Worm (Caenorhabditis elegans) whole organism, L4 larva: ENCODE results near the gene W06D11.1.

Experiments
- dpl-1 ChIP-seq: fragments of 150-350 bp; optimal IDR thresholded peaks from 2 replicates; lab custom pipeline; 2014; ENCODE audit warnings: missing biosample characterization, missing genetic modification reagents, missing genetic modification characterization
- fos-1 ChIP-seq: fragments of 150-350 bp; optimal IDR thresholded peaks from 2 replicates; lab custom pipeline; 2014; ENCODE audit warnings: missing biosample characterization, missing genetic modification characterization
- hif-1 ChIP-seq, 2 experiments: sonication (generic microtip); optimal IDR thresholded peaks; 2 replicates each; lab custom pipeline; 2016 to 2017; ENCODE audit warnings: missing compliant biosample characterization in 2 of 2, missing genetic modification characterization in 2 of 2, missing genetic modification reagents in 2 of 2, missing genotype in 2 of 2, mild to moderate bottlenecking in 1 of 2
- lsy-2 ChIP-seq, 2 experiments: fragments of 150-350 bp in 1 of 2; sonication (generic microtip) in 1 of 2; optimal IDR thresholded peaks; 2 replicates each; lab custom pipeline; 2014 to 2017; ENCODE audit warnings: missing biosample characterization in 2 of 2, missing genetic modification characterization in 2 of 2
- mdl-1 ChIP-seq, 2 experiments: fragments of 150-350 bp in 1 of 2; sonication (generic microtip) in 1 of 2; optimal IDR thresholded peaks; 2 replicates each; lab custom pipeline; 2014 to 2017; ENCODE audit warnings: missing biosample characterization in 2 of 2, missing genetic modification characterization in 2 of 2
- mdt-29 ChIP-seq: fragments of 200-800 bp; sonication (Bioruptor generic); IDR thresholded peaks from 2 replicates; pipeline ENCODE4 v1.3.6; 2022; ENCODE audit warnings: missing genetic modification reagents, missing genetic modification characterization, missing compliant biosample characterization
- nhr-237 ChIP-seq: sonication (generic microtip); optimal IDR thresholded peaks from 2 replicates; lab custom pipeline; 2017; ENCODE audit warnings: missing biosample characterization, missing genetic modification characterization
- nhr-76 ChIP-seq: fragments of 150-350 bp; optimal IDR thresholded peaks from 2 replicates; lab custom pipeline; 2014; ENCODE audit warnings: missing biosample characterization, missing genetic modification characterization
- unc-39 ChIP-seq: sonication (generic microtip); optimal IDR thresholded peaks from 2 replicates; lab custom pipeline; 2017; ENCODE audit warnings: missing biosample characterization, missing genetic modification characterization
- unc-62 ChIP-seq, 3 experiments: fragments of 150-350 bp in 1 of 3; sonication (generic microtip); optimal IDR thresholded peaks in 2 of 3; peaks in 1 of 3; 1 replicate in 1 of 3; 2 replicates in 2 of 3; lab custom pipeline; 2014 to 2017; ENCODE audit warnings: missing biosample characterization in 3 of 3, missing genetic modification characterization in 3 of 3, missing genetic modification reagents in 3 of 3, missing genotype in 1 of 3
- ztf-11 ChIP-seq: fragments of 150-350 bp; optimal IDR thresholded peaks from 2 replicates; lab custom pipeline; 2014; ENCODE audit warnings: missing biosample characterization, missing genetic modification characterization

ce11 chrX:12270841-12271240, 23.5 kb upstream of the W06D11.1 start, which contains the start of gene otpl-8:
- TF ChIP-seq nhr-237 (tag; lab: Kevin White, UChicago) (no peak), nhr-76 (tag; lab: Kevin White, UChicago) (no peak), hif-1 (tag; optimal IDR thresholded peaks at IDR 0.05; lab: Kevin White, UChicago) (no peak), lsy-2 (tag; optimal IDR thresholded peaks at IDR 0.05; lab: Kevin White, UChicago) (no peak), mdt-29 (GFP tag; lab: Robert Waterston, UW) (no peak), mdl-1 (tag; optimal IDR thresholded peaks at IDR 0.05; lab: Kevin White, UChicago) (no peak), ztf-11 (tag; lab: Kevin White, UChicago) (no peak), unc-62 (GFP tag; optimal IDR thresholded peaks at IDR 0.05 in 1 of 2; lab: Kevin White, UChicago) (no peak), unc-62 (tag; optimal IDR thresholded peaks at IDR 0.05; lab: Kevin White, UChicago) (no peak), dpl-1 (GFP tag; lab: Kevin White, UChicago) (no peak), fos-1 (tag; lab: Kevin White, UChicago) (no peak), unc-39 (tag; lab: Kevin White, UChicago) (no peak)
